Worm (Caenorhabditis elegans): Measurements from ENCODE around the gene C17G10.13.

C17G10.13 gene

ce11 chrII:5557134-5557533, 32.5 kb downstream of the C17G10.13 start:
- TF ChIP-seq spr-3 (GFP tag; optimal IDR thresholded peaks at IDR 0.05) (no peak), nhr-111 (GFP tag; optimal IDR thresholded peaks at IDR 0.05) (no peak), F44E2.7 (GFP tag; IDR thresholded peaks at IDR 0.05) (no peak), nhr-10 (tag; optimal IDR thresholded peaks at IDR 0.05) (no peak), ceh-44 (GFP tag; IDR thresholded peaks at IDR 0.05) (no peak), ceh-82 (tag; optimal IDR thresholded peaks at IDR 0.05) (no peak), ctbp-1 (GFP tag; IDR thresholded peaks at IDR 0.05) (no peak), hlh-11 (tag; optimal IDR thresholded peaks at IDR 0.05) (peak; percentile 48), fos-1 (tag; optimal IDR thresholded peaks at IDR 0.05) (no peak), jun-1 (tag; optimal IDR thresholded peaks at IDR 0.05) (no peak), zag-1 (tag; optimal IDR thresholded peaks at IDR 0.05) (no peak), spr-1 (tag; optimal IDR thresholded peaks at IDR 0.05) (no peak), nhr-11 (tag; optimal IDR thresholded peaks at IDR 0.05) (no peak), F10B5.3 (tag; optimal IDR thresholded peaks at IDR 0.05) (no peak), sdz-12 (GFP tag; optimal IDR thresholded peaks at IDR 0.05) (no peak), ama-1 (optimal IDR thresholded peaks at IDR 0.05) (no peak), lin-29 (GFP tag; IDR thresholded peaks at IDR 0.05) (no peak), tra-1 (GFP tag; IDR thresholded peaks at IDR 0.05) (no peak), mxl-2 (GFP tag; conservative IDR thresholded peaks at IDR 0.05) (no peak), daf-16 (GFP tag; optimal IDR thresholded peaks at IDR 0.05) (no peak), daf-16 (tag; optimal IDR thresholded peaks at IDR 0.05) (peak; percentile 79), unc-130 (GFP tag; optimal IDR thresholded peaks at IDR 0.05) (no peak), daf-19 (GFP tag; conservative IDR thresholded peaks at IDR 0.05) (no peak), ces-1 (GFP tag; optimal IDR thresholded peaks at IDR 0.05) (no peak), ztf-7 (tag; optimal IDR thresholded peaks at IDR 0.05) (no peak), Y75B8A.6 (GFP tag; IDR thresholded peaks at IDR 0.05) (no peak), egl-43 (GFP tag; IDR thresholded peaks at IDR 0.05) (no peak), F37D6.2 (tag; optimal IDR thresholded peaks at IDR 0.05) (no peak), ztf-11 (tag; optimal IDR thresholded peaks at IDR 0.05) (no peak), pqm-1 (tag; optimal IDR thresholded peaks at IDR 0.05) (peak; percentile 73), nhr-28 (tag; optimal IDR thresholded peaks at IDR 0.05) (peak; percentile 6), attf-4 (tag; optimal IDR thresholded peaks at IDR 0.05) (no peak), mdl-1 (tag; optimal IDR thresholded peaks at IDR 0.05) (peak in 1 of 2 experiments; percentile 34), dmd-8 (GFP tag; IDR thresholded peaks at IDR 0.05) (no peak), nhr-77 (tag; optimal IDR thresholded peaks at IDR 0.05) (peak; percentile 60), daf-8 (GFP tag; IDR thresholded peaks at IDR 0.05) (no peak), hlh-30 (tag; optimal IDR thresholded peaks at IDR 0.05; ENCODE audit: insufficient read depth) (peak; percentile 59), Y5F2A.4 (GFP tag; optimal IDR thresholded peaks at IDR 0.05) (no peak), nhr-76 (tag; optimal IDR thresholded peaks at IDR 0.05) (no peak), dmd-6 (GFP tag; IDR thresholded peaks at IDR 0.05) (peak; percentile 67), unc-39 (tag; optimal IDR thresholded peaks at IDR 0.05) (no peak), dve-1 (tag; optimal IDR thresholded peaks at IDR 0.05; ENCODE audit: insufficient read depth) (peak; percentile 83), madf-9 (GFP tag; conservative IDR thresholded peaks at IDR 0.05) (no peak), lin-1 (GFP tag; IDR thresholded peaks at IDR 0.05) (0 out of 2 replicates have a peak, but pooled peaks have one; percentile 25)

DNA sequence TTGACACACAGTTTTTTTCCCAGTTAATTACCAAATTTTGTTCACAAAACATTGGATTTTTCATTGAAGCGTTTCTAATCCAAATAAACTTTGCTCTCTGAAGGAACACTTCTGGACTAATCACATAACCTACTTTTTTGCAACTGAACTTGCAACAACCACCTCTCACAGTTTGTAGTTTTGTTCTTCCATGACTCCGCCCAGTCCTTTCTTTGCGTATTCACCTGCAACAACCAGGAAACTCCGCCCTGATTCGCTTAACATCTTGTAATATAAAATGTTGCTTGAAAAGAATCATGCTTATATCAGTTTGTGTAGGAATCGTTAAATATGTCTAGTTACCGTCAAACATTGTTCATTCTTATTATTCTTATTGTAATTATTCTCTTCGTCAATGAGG, 33.2 kb downstream of the C17G10.13 start, which contains the start of gene ins-11:
Gene ins-11 (plus strand): TSS at position 301 of the 400 bp plus-strand sequence.
- TF ChIP-seq ces-1 (GFP tag; optimal IDR thresholded peaks at IDR 0.05) (no peak), nhr-42 (GFP tag; IDR thresholded peaks at IDR 0.05) (no peak), unc-62 (GFP tag; optimal IDR thresholded peaks at IDR 0.05 in 1 of 2) (no peak), unc-62 (tag; optimal IDR thresholded peaks at IDR 0.05) (no peak), set-16 (GFP tag; IDR thresholded peaks at IDR 0.05) (no peak), dmd-9 (GFP tag; IDR thresholded peaks at IDR 0.05) (no peak), F49E8.2 (tag; optimal IDR thresholded peaks at IDR 0.05; ENCODE audit: borderline replicate concordance) (no peak), unc-39 (tag; optimal IDR thresholded peaks at IDR 0.05) (no peak), zag-1 (tag; optimal IDR thresholded peaks at IDR 0.05) (no peak), nhr-28 (tag; optimal IDR thresholded peaks at IDR 0.05) (no peak), ceh-82 (tag; optimal IDR thresholded peaks at IDR 0.05) (no peak), fos-1 (tag; optimal IDR thresholded peaks at IDR 0.05) (no peak), F10B5.3 (tag; optimal IDR thresholded peaks at IDR 0.05) (no peak), egl-43 (GFP tag; IDR thresholded peaks at IDR 0.05) (no peak), Y75B8A.6 (GFP tag; IDR thresholded peaks at IDR 0.05) (no peak), dmd-6 (GFP tag; IDR thresholded peaks at IDR 0.05) (no peak), mxl-2 (GFP tag; conservative IDR thresholded peaks at IDR 0.05) (no peak), fkh-10 (GFP tag; optimal IDR thresholded peaks at IDR 0.05) (no peak), nhr-77 (tag; optimal IDR thresholded peaks at IDR 0.05) (no peak), T20F7.1 (GFP tag; optimal IDR thresholded peaks at IDR 0.05) (no peak), mes-2 (tag; optimal IDR thresholded peaks at IDR 0.05; ENCODE audit: poor library complexity, severe bottlenecking) (no peak)

Measured in whole organism, L4 larva.